Worm (Caenorhabditis elegans) whole organism, L3 larva: ENCODE data around the gene Y49A3A.3.
A peak's percentile ranks its signal among the peaks of the same experiment; 100 is the strongest.

ENCODE experiments used
- R02D3.7 ChIP-seq: fragments of 150-350 bp; optimal IDR thresholded peaks from 2 replicates; lab custom pipeline; 2014; ENCODE audit warnings: missing biosample characterization, missing genetic modification characterization
- ZK546.5 ChIP-seq: sonication (generic microtip); optimal IDR thresholded peaks from 2 replicates; lab custom pipeline; 2017; ENCODE audit warnings: missing biosample characterization, missing genetic modification characterization
- aly-2 ChIP-seq: fragments of 150-350 bp; optimal IDR thresholded peaks from 2 replicates; lab custom pipeline; 2014; ENCODE audit warnings: missing biosample characterization, missing genetic modification characterization
- ama-1 ChIP-seq: fragments of 150-350 bp; optimal IDR thresholded peaks from 2 replicates; lab custom pipeline; 2018
- ceh-16 ChIP-seq: sonication (generic microtip); optimal IDR thresholded peaks from 2 replicates; lab custom pipeline; 2017; ENCODE audit warnings: missing biosample characterization, missing genetic modification characterization
- ceh-28 ChIP-seq: fragments of 150-350 bp; optimal IDR thresholded peaks from 2 replicates; lab custom pipeline; 2014; ENCODE audit warnings: missing biosample characterization, missing genetic modification reagents, missing genetic modification characterization
- ceh-82 ChIP-seq: fragments of 150-350 bp; optimal IDR thresholded peaks from 2 replicates; lab custom pipeline; 2014; ENCODE audit warnings: missing biosample characterization, missing genetic modification characterization
- ceh-9 ChIP-seq: sonication (generic microtip); optimal IDR thresholded peaks from 2 replicates; lab custom pipeline; 2018; ENCODE audit warnings: missing biosample characterization, missing genetic modification characterization
- daf-12 ChIP-seq: fragments of 150-350 bp; optimal IDR thresholded peaks from 2 replicates; lab custom pipeline; 2014; ENCODE audit warnings: missing biosample characterization, missing genetic modification reagents, missing genetic modification characterization
- egl-27 ChIP-seq: sonication (generic microtip); optimal IDR thresholded peaks from 4 replicates; lab custom pipeline; 2017; ENCODE audit warnings: missing biosample characterization, missing genetic modification reagents, missing genetic modification characterization
- egl-5 ChIP-seq: fragments of 150-350 bp; optimal IDR thresholded peaks from 2 replicates; lab custom pipeline; 2017; ENCODE audit warnings: missing biosample characterization, missing genetic modification reagents, missing genetic modification characterization, inconsistent platforms
- elt-1 ChIP-seq: fragments of 150-350 bp; optimal IDR thresholded peaks from 2 replicates; lab custom pipeline; 2014; ENCODE audit warnings: missing biosample characterization, missing genetic modification characterization
- elt-2 ChIP-seq: sonication (generic microtip); optimal IDR thresholded peaks from 2 replicates; lab custom pipeline; 2016; ENCODE audit warnings: missing genetic modification reagents, mild to moderate bottlenecking, missing genetic modification characterization, missing compliant biosample characterization
- elt-3 ChIP-seq, 3 experiments: fragments of 150-350 bp in 1 of 3; sonication (generic microtip) in 2 of 3; optimal IDR thresholded peaks; 2 replicates in 2 of 3; 4 replicates in 1 of 3; lab custom pipeline; 2014 to 2017; ENCODE audit warnings: missing biosample characterization in 3 of 3, missing genetic modification characterization in 3 of 3
- eor-1 ChIP-seq, 2 experiments: fragments of 150-350 bp; optimal IDR thresholded peaks; 2 replicates each; lab custom pipeline; 2014 to 2018; ENCODE audit warnings: missing biosample characterization in 2 of 2, missing genetic modification characterization in 2 of 2
- fkh-10 ChIP-seq: sonication (generic microtip); optimal IDR thresholded peaks from 2 replicates; lab custom pipeline; 2017; ENCODE audit warnings: missing biosample characterization, missing genetic modification reagents, missing genetic modification characterization
- fkh-2 ChIP-seq: fragments of 150-350 bp; optimal IDR thresholded peaks from 2 replicates; lab custom pipeline; 2014; ENCODE audit warnings: missing biosample characterization, missing genetic modification reagents, missing genetic modification characterization
- fos-1 ChIP-seq: fragments of 150-350 bp; optimal IDR thresholded peaks from 2 replicates; lab custom pipeline; 2014; ENCODE audit warnings: missing biosample characterization, missing genetic modification characterization
- hmg-11 ChIP-seq: sonication (generic microtip); optimal IDR thresholded peaks from 2 replicates; lab custom pipeline; 2016; ENCODE audit warnings: missing genetic modification characterization, missing compliant biosample characterization
- jun-1 ChIP-seq: fragments of 150-350 bp; optimal IDR thresholded peaks from 2 replicates; lab custom pipeline; 2014; ENCODE audit warnings: missing biosample characterization, missing genetic modification reagents, missing genetic modification characterization
- lin-15B ChIP-seq: fragments of 150-350 bp; optimal IDR thresholded peaks from 2 replicates; lab custom pipeline; 2014; ENCODE audit warnings: missing biosample characterization, missing genetic modification characterization
- lin-39 ChIP-seq: fragments of 150-350 bp; optimal IDR thresholded peaks from 2 replicates; lab custom pipeline; 2018; ENCODE audit warnings: missing biosample characterization, missing genetic modification reagents, missing genetic modification characterization
- lsy-12 ChIP-seq: sonication (generic microtip); optimal IDR thresholded peaks from 2 replicates; lab custom pipeline; 2016; ENCODE audit warnings: mild to moderate bottlenecking, missing genetic modification characterization, missing compliant biosample characterization
- mdl-1 ChIP-seq: fragments of 150-350 bp; optimal IDR thresholded peaks from 2 replicates; lab custom pipeline; 2014; ENCODE audit warnings: missing biosample characterization, missing genetic modification characterization
- mml-1 ChIP-seq: fragments of 150-350 bp; sonication (generic microtip); optimal IDR thresholded peaks from 3 replicates; lab custom pipeline; 2014; ENCODE audit warnings: missing biosample characterization, missing genetic modification characterization
- nfya-1 ChIP-seq: sonication (generic microtip); optimal IDR thresholded peaks from 2 replicates; lab custom pipeline; 2017; ENCODE audit warnings: missing genetic modification characterization, mild to moderate bottlenecking, missing compliant biosample characterization, antibody characterized with exemption, moderate library complexity; ENCODE audit not compliant: insufficient read depth
- nhr-11 ChIP-seq: fragments of 150-350 bp; optimal IDR thresholded peaks from 2 replicates; lab custom pipeline; 2014; ENCODE audit warnings: missing biosample characterization, missing genetic modification characterization
- nhr-12 ChIP-seq: fragments of 150-350 bp; optimal IDR thresholded peaks from 2 replicates; lab custom pipeline; 2014; ENCODE audit warnings: missing biosample characterization, missing genetic modification characterization
- nhr-23 ChIP-seq: fragments of 150-350 bp; optimal IDR thresholded peaks from 2 replicates; lab custom pipeline; 2014; ENCODE audit warnings: missing biosample characterization, missing genetic modification reagents, missing genetic modification characterization
- nhr-237 ChIP-seq: fragments of 150-350 bp; optimal IDR thresholded peaks from 2 replicates; lab custom pipeline; 2014; ENCODE audit warnings: missing biosample characterization, missing genetic modification characterization
- nhr-25 ChIP-seq: sonication (generic microtip); optimal IDR thresholded peaks from 2 replicates; lab custom pipeline; 2017; ENCODE audit warnings: missing biosample characterization, missing genetic modification characterization
- nhr-28 ChIP-seq: fragments of 150-350 bp; optimal IDR thresholded peaks from 2 replicates; lab custom pipeline; 2014; ENCODE audit warnings: missing biosample characterization, missing genetic modification characterization
- nhr-43 ChIP-seq: sonication (generic microtip); optimal IDR thresholded peaks from 2 replicates; lab custom pipeline; 2016; ENCODE audit warnings: mild to moderate bottlenecking, missing genetic modification characterization, missing compliant biosample characterization; ENCODE audit not compliant: poor library complexity, severe bottlenecking
- nhr-67 ChIP-seq: fragments of 150-350 bp; optimal IDR thresholded peaks from 2 replicates; lab custom pipeline; 2014; ENCODE audit warnings: missing biosample characterization, missing genetic modification characterization
- nhr-76 ChIP-seq: fragments of 150-350 bp; sonication (generic microtip); optimal IDR thresholded peaks from 5 replicates; lab custom pipeline; 2014; ENCODE audit warnings: missing biosample characterization, missing genetic modification characterization
- nhr-77 ChIP-seq: fragments of 150-350 bp; optimal IDR thresholded peaks from 2 replicates; lab custom pipeline; 2014; ENCODE audit warnings: missing biosample characterization, missing genetic modification characterization
- pha-4 ChIP-seq: fragments of 150-350 bp; optimal IDR thresholded peaks from 2 replicates; lab custom pipeline; 2014; ENCODE audit warnings: missing biosample characterization, missing genetic modification reagents, missing genetic modification characterization
- pqm-1 ChIP-seq: fragments of 150-350 bp; optimal IDR thresholded peaks from 2 replicates; lab custom pipeline; 2017; ENCODE audit warnings: missing biosample characterization, missing genetic modification characterization, inconsistent platforms
- sea-2 ChIP-seq: fragments of 150-350 bp; sonication (generic microtip); optimal IDR thresholded peaks from 4 replicates; lab custom pipeline; 2014; ENCODE audit warnings: missing biosample characterization, missing genetic modification reagents, missing genetic modification characterization
- skn-1 ChIP-seq: fragments of 150-350 bp; optimal IDR thresholded peaks from 2 replicates; lab custom pipeline; 2014; ENCODE audit warnings: missing biosample characterization, missing genetic modification characterization
- snpc-4 ChIP-seq: fragments of 150-350 bp; optimal IDR thresholded peaks from 2 replicates; lab custom pipeline; 2014; ENCODE audit warnings: missing biosample characterization, missing genetic modification characterization
- tbx-2 ChIP-seq: sonication (generic microtip); optimal IDR thresholded peaks from 2 replicates; lab custom pipeline; 2016; ENCODE audit warnings: mild to moderate bottlenecking, missing genetic modification characterization, missing compliant biosample characterization
- unc-39 ChIP-seq: sonication (generic microtip); optimal IDR thresholded peaks from 4 replicates; lab custom pipeline; 2017; ENCODE audit warnings: missing biosample characterization, missing genetic modification characterization
- unc-62 ChIP-seq: fragments of 150-350 bp; sonication (generic microtip); optimal IDR thresholded peaks from 4 replicates; lab custom pipeline; 2014; ENCODE audit warnings: missing biosample characterization, missing genetic modification reagents, missing genetic modification characterization
- zag-1 ChIP-seq: fragments of 150-350 bp; optimal IDR thresholded peaks from 2 replicates; lab custom pipeline; 2014; ENCODE audit warnings: missing biosample characterization, missing genetic modification characterization
- ztf-11 ChIP-seq: fragments of 150-350 bp; optimal IDR thresholded peaks from 2 replicates; lab custom pipeline; 2014; ENCODE audit warnings: missing biosample characterization, missing genetic modification characterization
- ztf-4 ChIP-seq: fragments of 150-350 bp; optimal IDR thresholded peaks from 2 replicates; lab custom pipeline; 2014; ENCODE audit warnings: missing biosample characterization, missing genetic modification characterization

The Y49A3A.3 gene

ce11 chrV:14368272-14369052 lies 14.3 kb downstream of the Y49A3A.3 start:
- TF ChIP-seq lsy-12 (tag; lab: Kevin White, UChicago) = peak; percentile 24
- TF ChIP-seq ZK546.5 = no peak
- TF ChIP-seq mdl-1 (tag; lab: Kevin White, UChicago) = no peak
- no peak for TF ChIP-seq elt-3 (tag; optimal IDR thresholded peaks at IDR 0.05; lab: Kevin White, UChicago)
- peak; percentile 11 for TF ChIP-seq jun-1 (tag; lab: Kevin White, UChicago)
- TF ChIP-seq ceh-28 (tag; lab: Kevin White, UChicago) = no peak
- no peak for TF ChIP-seq ceh-16
- TF ChIP-seq nhr-23 = peak; percentile 89
- TF ChIP-seq mml-1 (tag; lab: Kevin White, UChicago) = no peak
- TF ChIP-seq ztf-11 (tag; lab: Kevin White, UChicago) = peak; percentile 1
- TF ChIP-seq egl-5 (tag; lab: Kevin White, UChicago) = peak; percentile 56
- no peak for TF ChIP-seq ceh-82 (tag; lab: Kevin White, UChicago)
- TF ChIP-seq R02D3.7 (tag; lab: Kevin White, UChicago) = no peak
- peak; percentile 6 for TF ChIP-seq tbx-2 (tag; lab: Kevin White, UChicago)
- TF ChIP-seq aly-2 (tag; lab: Kevin White, UChicago) = no peak
- peak; percentile 57 for TF ChIP-seq unc-62 (GFP tag; lab: Kevin White, UChicago)
- no peak for TF ChIP-seq unc-39 (tag; lab: Kevin White, UChicago)
- TF ChIP-seq fos-1 = no peak
- TF ChIP-seq nhr-12 = no peak
- peak; percentile 53 for TF ChIP-seq pha-4 (tag; lab: Kevin White, UChicago)
- no peak for TF ChIP-seq sea-2
- no peak for TF ChIP-seq fkh-2 (tag; lab: Kevin White, UChicago)
- TF ChIP-seq nhr-77 (tag; lab: Kevin White, UChicago) = no peak
- TF ChIP-seq ama-1 (lab: Kevin White, UChicago) = no peak
- peak; percentile 29 for TF ChIP-seq ztf-4 (tag; lab: Kevin White, UChicago)
- TF ChIP-seq zag-1 (tag; lab: Kevin White, UChicago) = no peak
- TF ChIP-seq nhr-11 (tag; lab: Kevin White, UChicago) = no peak
- TF ChIP-seq lin-39 (tag; lab: Kevin White, UChicago) = no peak
- TF ChIP-seq nhr-76 (tag; lab: Kevin White, UChicago) = no peak
- peak; percentile 77 for TF ChIP-seq nhr-25 (tag; lab: Kevin White, UChicago)
- TF ChIP-seq daf-12 (tag; lab: Kevin White, UChicago) = peak; percentile 81
- no peak for TF ChIP-seq ceh-9 (tag; lab: Kevin White, UChicago)
- TF ChIP-seq fkh-10 (GFP tag; lab: Kevin White, UChicago) = no peak
- peak; percentile 49 for TF ChIP-seq snpc-4
- peak; percentile 81 for TF ChIP-seq nfya-1 (tag; lab: Kevin White, UChicago)
- peak; percentile 52 for TF ChIP-seq nhr-43 (tag; lab: Kevin White, UChicago)
- no peak for TF ChIP-seq lin-15B (tag; lab: Kevin White, UChicago)
- TF ChIP-seq eor-1 (tag; optimal IDR thresholded peaks at IDR 0.05; lab: Kevin White, UChicago) = no peak
- TF ChIP-seq elt-2 (tag; lab: Kevin White, UChicago) = peak; percentile 73
- no peak for TF ChIP-seq nhr-237 (tag; lab: Kevin White, UChicago)
- no peak for TF ChIP-seq nhr-67 (tag; lab: Kevin White, UChicago)
- TF ChIP-seq skn-1 (tag; lab: Kevin White, UChicago) = no peak
- no peak for TF ChIP-seq egl-27
- TF ChIP-seq hmg-11 (tag; lab: Kevin White, UChicago) = peak; percentile 95
- TF ChIP-seq nhr-28 (tag; lab: Kevin White, UChicago) = no peak
- no peak for TF ChIP-seq elt-1
- peak; percentile 96 for TF ChIP-seq pqm-1 (tag; lab: Kevin White, UChicago)
- TF ChIP-seq, all 47 proteins: peak for 17
